Worm (Caenorhabditis elegans) whole organism, young adult: ENCODE measurements around the gene spe-51.

Experiments used
- B0336.3 ChIP-seq: fragments of 200-800 bp; sonication (Bioruptor generic); IDR thresholded peaks from 2 replicates; pipeline ENCODE4 v1.3.6; 2022; ENCODE audit warnings: missing genetic modification characterization, missing compliant biosample characterization
- C06A6.2 ChIP-seq: fragments of 200-800 bp; sonication (Bioruptor generic); conservative IDR thresholded peaks from 2 replicates; pipeline ENCODE4 v1.3.6; 2022; ENCODE audit warnings: missing genetic modification characterization, missing compliant biosample characterization
- D2030.7 ChIP-seq: fragments of 200-800 bp; sonication (Bioruptor generic); IDR thresholded peaks from 2 replicates; pipeline ENCODE4 v1.3.6; 2022; ENCODE audit warnings: missing genetic modification reagents, missing genetic modification characterization, missing compliant biosample characterization
- F22D6.2 ChIP-seq: sonication (generic microtip); optimal IDR thresholded peaks from 2 replicates; lab custom pipeline; 2016; ENCODE audit warnings: mild to moderate bottlenecking, missing genetic modification characterization, missing compliant biosample characterization
- F33H1.4 ChIP-seq: fragments of 200-800 bp; sonication (Bioruptor generic); IDR thresholded peaks from 2 replicates; pipeline ENCODE4 v1.3.6; 2022; ENCODE audit warnings: missing genetic modification reagents, missing genetic modification characterization, missing compliant biosample characterization
- F49E8.2 ChIP-seq: sonication (generic microtip); optimal IDR thresholded peaks from 3 replicates; lab custom pipeline; 2017; ENCODE audit warnings: missing genetic modification characterization, mild to moderate bottlenecking, missing compliant biosample characterization, antibody characterized with exemption, moderate library complexity; ENCODE audit not compliant: insufficient read depth
- F57A8.1 ChIP-seq: fragments of 200-800 bp; sonication (Bioruptor generic); optimal IDR thresholded peaks from 2 replicates; lab custom pipeline; 2018; ENCODE audit warnings: mild to moderate bottlenecking, missing genetic modification characterization, moderate library complexity, missing compliant biosample characterization
- T07F8.4 ChIP-seq: sonication (generic microtip); optimal IDR thresholded peaks from 2 replicates; lab custom pipeline; 2016; ENCODE audit warnings: mild to moderate bottlenecking, missing genetic modification characterization, moderate library complexity, missing compliant biosample characterization
- T26A5.8 ChIP-seq: sonication (generic microtip); optimal IDR thresholded peaks from 2 replicates; lab custom pipeline; 2016; ENCODE audit warnings: missing genetic modification characterization, missing compliant biosample characterization
- Y56A3A.18 ChIP-seq: fragments of 200-800 bp; sonication (Bioruptor generic); IDR thresholded peaks from 2 replicates; pipeline ENCODE4 v1.3.6; 2022; ENCODE audit warnings: missing genetic modification reagents, missing genetic modification characterization, missing compliant biosample characterization
- Y79H2A.3 ChIP-seq: fragments of 200-800 bp; sonication (Bioruptor generic); conservative IDR thresholded peaks from 2 replicates; pipeline ENCODE4 v1.3.6; 2022; ENCODE audit warnings: missing genetic modification reagents, missing genetic modification characterization, missing compliant biosample characterization
- akir-1 ChIP-seq: fragments of 200-800 bp; sonication (Bioruptor generic); optimal IDR thresholded peaks from 2 replicates; lab custom pipeline; 2018; ENCODE audit warnings: mild to moderate bottlenecking, missing genetic modification characterization, moderate library complexity, missing compliant biosample characterization
- ama-1 ChIP-seq, 3 experiments: fragments of 150-350 bp in 1 of 3; sonication (generic microtip) in 2 of 3; optimal IDR thresholded peaks; 2 replicates each; lab custom pipeline; 2014 to 2018; ENCODE audit warnings: missing biosample characterization in 2 of 3, missing genetic modification characterization in 2 of 3, missing genetic modification reagents in 2 of 3
- atf-7 ChIP-seq: sonication (generic microtip); optimal IDR thresholded peaks from 2 replicates; lab custom pipeline; 2017; ENCODE audit warnings: mild to moderate bottlenecking, missing genetic modification characterization, missing compliant biosample characterization
- dox-1 ChIP-seq: fragments of 200-800 bp; sonication (Bioruptor generic); IDR thresholded peaks from 2 replicates; pipeline ENCODE4 v1.3.6; 2022; ENCODE audit warnings: missing genetic modification reagents, missing genetic modification characterization, missing compliant biosample characterization
- dpff-1 ChIP-seq: sonication (generic microtip); optimal IDR thresholded peaks from 2 replicates; lab custom pipeline; 2017; ENCODE audit warnings: mild to moderate bottlenecking, missing genetic modification characterization, missing compliant biosample characterization
- egl-18 ChIP-seq: fragments of 200-800 bp; sonication (Bioruptor generic); IDR thresholded peaks from 2 replicates; pipeline ENCODE4 v1.3.6; 2022; ENCODE audit warnings: missing genetic modification reagents, missing genetic modification characterization, missing compliant biosample characterization
- ekl-4 ChIP-seq: fragments of 200-800 bp; sonication (Bioruptor generic); IDR thresholded peaks from 2 replicates; pipeline ENCODE4 v1.3.6; 2022; ENCODE audit warnings: missing genetic modification reagents, missing genetic modification characterization, missing compliant biosample characterization
- ets-4 ChIP-seq: fragments of 200-800 bp; sonication (Bioruptor generic); optimal IDR thresholded peaks from 2 replicates; lab custom pipeline; 2018; ENCODE audit warnings: mild to moderate bottlenecking, missing genetic modification characterization, missing compliant biosample characterization
- him-1 ChIP-seq: sonication (generic microtip); optimal IDR thresholded peaks from 2 replicates; lab custom pipeline; 2016; ENCODE audit warnings: missing genotype, missing genetic modification reagents, missing genetic modification characterization, missing compliant biosample characterization
- hrde-1 ChIP-seq: sonication (generic microtip); optimal IDR thresholded peaks from 2 replicates; lab custom pipeline; 2016; ENCODE audit warnings: missing genetic modification characterization, mild to moderate bottlenecking, missing compliant biosample characterization, moderate library complexity, missing genotype, missing genetic modification reagents, borderline replicate concordance
- let-607 ChIP-seq, 2 experiments: fragments of 200-800 bp in 1 of 2; sonication (Bioruptor generic) in 1 of 2; sonication (generic microtip) in 1 of 2; optimal IDR thresholded peaks; 2 replicates each; lab custom pipeline; 2016 to 2018; ENCODE audit warnings: mild to moderate bottlenecking in 2 of 2, missing compliant biosample characterization in 2 of 2, missing genetic modification characterization in 2 of 2, moderate library complexity in 2 of 2, missing genotype in 1 of 2
- lin-40 ChIP-seq: sonication (generic microtip); optimal IDR thresholded peaks from 2 replicates; lab custom pipeline; 2016; ENCODE audit warnings: missing genetic modification characterization, mild to moderate bottlenecking, missing compliant biosample characterization, missing genotype, missing genetic modification reagents
- lin-54 ChIP-seq: fragments of 200-800 bp; sonication (Bioruptor generic); optimal IDR thresholded peaks from 2 replicates; lab custom pipeline; 2018; ENCODE audit warnings: mild to moderate bottlenecking, missing genetic modification characterization, missing compliant biosample characterization
- lir-1 ChIP-seq: fragments of 200-800 bp; sonication (Bioruptor generic); conservative IDR thresholded peaks from 2 replicates; pipeline ENCODE4 v1.3.6; 2022; ENCODE audit warnings: missing genetic modification reagents, missing genetic modification characterization, missing compliant biosample characterization
- lsl-1 ChIP-seq: fragments of 200-800 bp; sonication (Bioruptor generic); optimal IDR thresholded peaks from 2 replicates; lab custom pipeline; 2018; ENCODE audit warnings: mild to moderate bottlenecking, missing genetic modification characterization, moderate library complexity, missing compliant biosample characterization
- madf-3 ChIP-seq: fragments of 200-800 bp; sonication (Bioruptor generic); IDR thresholded peaks from 2 replicates; pipeline ENCODE4 v1.3.6; 2022; ENCODE audit warnings: missing genetic modification reagents, missing genetic modification characterization, missing compliant biosample characterization
- madf-8 ChIP-seq: fragments of 200-800 bp; sonication (Bioruptor generic); conservative IDR thresholded peaks from 2 replicates; pipeline ENCODE4 v1.3.6; 2022; ENCODE audit warnings: missing genetic modification reagents, missing genetic modification characterization, missing compliant biosample characterization
- mel-28 ChIP-seq: sonication (generic microtip); optimal IDR thresholded peaks from 2 replicates; lab custom pipeline; 2016; ENCODE audit warnings: borderline replicate concordance, mild to moderate bottlenecking, missing genetic modification characterization, missing compliant biosample characterization
- mxl-1 ChIP-seq: sonication (generic microtip); optimal IDR thresholded peaks from 2 replicates; lab custom pipeline; 2016; ENCODE audit warnings: missing genetic modification characterization, missing compliant biosample characterization
- nhr-179 ChIP-seq: sonication (generic microtip); optimal IDR thresholded peaks from 2 replicates; lab custom pipeline; 2016; ENCODE audit warnings: mild to moderate bottlenecking, missing genetic modification characterization, missing compliant biosample characterization
- sea-2 ChIP-seq: fragments of 200-800 bp; sonication (Bioruptor generic); IDR thresholded peaks from 2 replicates; pipeline ENCODE4 v1.3.6; 2022; ENCODE audit warnings: missing genetic modification characterization, missing compliant biosample characterization
- snpc-1.1 ChIP-seq: sonication (generic microtip); optimal IDR thresholded peaks from 2 replicates; lab custom pipeline; 2017; ENCODE audit warnings: missing genetic modification characterization, mild to moderate bottlenecking, missing compliant biosample characterization, antibody characterized with exemption, moderate library complexity, missing genotype, missing genetic modification reagents; ENCODE audit not compliant: insufficient read depth
- snpc-1.3 ChIP-seq: sonication (generic microtip); optimal IDR thresholded peaks from 2 replicates; lab custom pipeline; 2017; ENCODE audit warnings: missing genetic modification characterization, mild to moderate bottlenecking, missing compliant biosample characterization, antibody characterized with exemption, moderate library complexity, missing genotype, missing genetic modification reagents; ENCODE audit not compliant: insufficient read depth
- snpc-4 ChIP-seq, 5 experiments: fragments of 150-350 bp in 1 of 5; sonication (generic microtip) in 4 of 5; optimal IDR thresholded peaks; 2 replicates each; lab custom pipeline; 2014 to 2018; ENCODE audit warnings: missing genetic modification characterization in 5 of 5, missing biosample characterization in 3 of 5, antibody characterized with exemption in 2 of 5, mild to moderate bottlenecking in 2 of 5, missing compliant biosample characterization in 2 of 5, missing genotype in 2 of 5, moderate library complexity in 2 of 5, missing genetic modification reagents in 1 of 5
- unc-62 ChIP-seq: fragments of 150-350 bp; optimal IDR thresholded peaks from 2 replicates; lab custom pipeline; 2014; ENCODE audit warnings: missing biosample characterization, missing genetic modification reagents, missing genetic modification characterization
- xnd-1 ChIP-seq: sonication (generic microtip); optimal IDR thresholded peaks from 2 replicates; lab custom pipeline; 2016; ENCODE audit warnings: missing genotype, missing genetic modification reagents, missing genetic modification characterization, missing compliant biosample characterization
- zfh-2 ChIP-seq: fragments of 200-800 bp; sonication (Bioruptor generic); conservative IDR thresholded peaks from 2 replicates; pipeline ENCODE4 v1.3.6; 2022; ENCODE audit warnings: missing genetic modification reagents, missing genetic modification characterization, missing compliant biosample characterization
- ztf-6 ChIP-seq: fragments of 200-800 bp; sonication (Bioruptor generic); IDR thresholded peaks from 2 replicates; pipeline ENCODE4 v1.3.6; 2022; ENCODE audit warnings: missing genetic modification reagents, missing genetic modification characterization, missing compliant biosample characterization

spe-51 gene

DNA sequence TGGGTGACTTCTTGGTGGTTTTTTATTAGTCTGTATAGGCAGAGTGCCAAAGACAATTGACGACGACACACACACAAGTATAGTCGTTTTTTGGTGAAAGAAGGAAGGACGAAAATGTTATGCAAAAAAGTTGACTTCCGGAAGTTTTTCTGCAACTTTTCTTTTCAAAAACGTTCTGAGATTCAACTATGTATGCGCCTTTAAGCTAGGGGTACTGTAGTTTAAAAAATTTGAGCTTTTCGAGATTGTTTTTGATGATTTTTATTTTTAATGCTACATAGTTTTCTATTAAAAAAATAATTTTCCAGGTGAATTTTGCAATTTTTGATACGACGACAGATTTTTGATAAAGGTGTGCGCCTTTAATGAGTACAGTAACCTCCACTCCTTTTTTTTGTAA lies 24.7 kb upstream of the spe-51 start:
- TF ChIP-seq ekl-4 (no peak), xnd-1 (tag; lab: Kevin White, UChicago) (peak; percentile 54), lsl-1 (GFP tag; lab: Kevin White, UChicago) (peak; percentile 53), ama-1 (optimal IDR thresholded peaks at IDR 0.05; lab: Kevin White, UChicago) (no peak), ama-1 (GFP tag; optimal IDR thresholded peaks at IDR 0.05; lab: Kevin White, UChicago) (no peak)

ce11 chrIV:4669242-4669641 lies 23.3 kb upstream of the spe-51 start, which contains the start of gene F29B9.12:
F29B9.12 (plus strand) TSS chrIV:4669542.
- TF ChIP-seq T26A5.8 (tag; lab: Kevin White, UChicago) (no peak), unc-62 (GFP tag; lab: Kevin White, UChicago) (no peak), hrde-1 (no peak), F22D6.2 (tag; lab: Kevin White, UChicago) (no peak), lir-1 (no peak), madf-3 (no peak), F57A8.1 (no peak), ztf-6 (no peak), atf-7 (tag; lab: Kevin White, UChicago) (no peak), B0336.3 (GFP tag; lab: Robert Waterston, UW) (no peak), dox-1 (GFP tag; lab: Robert Waterston, UW) (no peak), T07F8.4 (no peak), mxl-1 (tag; lab: Kevin White, UChicago) (no peak), Y56A3A.18 (GFP tag; lab: Robert Waterston, UW) (no peak), zfh-2 (no peak)

DNA sequence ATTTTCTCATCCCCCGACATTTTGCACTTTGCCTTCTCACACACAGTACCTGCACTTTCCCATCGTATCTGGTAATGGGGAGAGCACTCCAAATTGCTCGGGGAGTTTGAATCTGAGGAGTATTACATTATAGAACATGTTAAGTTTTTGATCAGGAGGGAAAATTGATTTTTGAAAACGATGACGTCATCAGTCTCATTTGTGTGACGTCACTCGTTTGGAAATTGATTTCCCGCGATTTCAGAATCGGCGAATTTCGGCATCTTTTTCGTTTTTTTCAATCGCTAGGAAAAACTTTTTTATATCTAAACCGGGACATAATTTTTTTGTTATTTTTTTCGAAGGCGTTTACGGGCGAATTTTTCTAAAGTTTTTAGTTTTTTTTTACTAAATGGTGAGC lies 19.2 kb upstream of the spe-51 start:
- TF ChIP-seq snpc-4 (GFP tag; optimal IDR thresholded peaks at IDR 0.05; lab: Kevin White, UChicago) (no peak), snpc-4 (tag; optimal IDR thresholded peaks at IDR 0.05; lab: Kevin White, UChicago) (no peak), T07F8.4 (no peak), nhr-179 (tag; lab: Kevin White, UChicago) (no peak), zfh-2 (no peak), madf-8 (GFP tag; lab: Robert Waterston, UW) (no peak), snpc-1.1 (tag; lab: Kevin White, UChicago) (no peak)

ce11 chrIV:4674322-4674721 lies 18.2 kb upstream of the spe-51 start:
- peak; percentile 55; the same call in 1 of the 2 replicates for TF ChIP-seq zfh-2
- TF ChIP-seq D2030.7, result no peak

DNA sequence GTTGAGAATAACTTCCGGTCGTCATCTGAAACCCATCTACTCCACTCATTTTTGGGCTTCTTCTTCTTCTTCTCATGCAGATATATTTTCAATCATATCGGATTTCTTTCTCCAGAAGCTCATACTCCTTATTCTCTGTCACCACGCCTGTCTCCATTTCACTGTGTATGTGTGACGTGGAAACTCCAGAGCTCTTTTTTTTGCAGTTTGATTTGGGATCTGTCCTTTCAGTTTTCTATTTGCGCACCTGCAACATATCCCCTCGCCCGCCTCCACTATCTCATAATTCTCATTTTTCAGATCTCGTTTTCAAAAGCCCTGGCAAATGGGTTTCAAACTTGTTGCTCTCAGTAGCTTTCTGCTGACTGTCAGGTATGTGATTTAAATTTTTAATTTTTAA lies 13.8 kb upstream of the spe-51 start, which contains the start of gene kin-36:
Gene kin-36 (plus strand): TSS at position 301 of the 400 bp plus-strand sequence.
- TF ChIP-seq T26A5.8 (tag; lab: Kevin White, UChicago) (no peak), lin-40 (tag; lab: Kevin White, UChicago) (no peak), mel-28 (tag; lab: Kevin White, UChicago) (no peak), lir-1 (no peak), F49E8.2 (no peak), dpff-1 (tag; lab: Kevin White, UChicago) (no peak), sea-2 (no peak), akir-1 (GFP tag; lab: Kevin White, UChicago) (no peak), Y79H2A.3 (no peak), ets-4 (no peak), let-607 (tag; optimal IDR thresholded peaks at IDR 0.05; lab: Kevin White, UChicago) (no peak), F33H1.4 (no peak), snpc-1.3 (tag; lab: Kevin White, UChicago) (no peak), lin-54 (GFP tag; lab: Kevin White, UChicago) (no peak), him-1 (tag; lab: Kevin White, UChicago) (no peak), C06A6.2 (GFP tag; lab: Robert Waterston, UW) (no peak), lsl-1 (GFP tag; lab: Kevin White, UChicago) (no peak), egl-18 (GFP tag; lab: Robert Waterston, UW) (no peak), D2030.7 (no peak)
